Fruit fly (Drosophila melanogaster): ENCODE measurements around the gene CG43392.

CG43392 gene

dm6 chr3L:22028225-22028624 lies 1.3 kb downstream of the CG43392 start, which contains the start of gene CG7140:
Gene CG7140, minus strand, starts transcription at chr3L:22028325.
- TF ChIP-seq ttk (optimal IDR thresholded peaks at IDR 0.05) (no peak), psq (optimal IDR thresholded peaks at IDR 0.05) (no peak), Sin3A (optimal IDR thresholded peaks at IDR 0.05) (no peak), h (optimal IDR thresholded peaks at IDR 0.05) (no peak), Myc (optimal IDR thresholded peaks at IDR 0.05) (no peak), insv (optimal IDR thresholded peaks at IDR 0.05) (no peak)

- TF ChIP-seq psq (optimal IDR thresholded peaks at IDR 0.05) (no peak), insv (optimal IDR thresholded peaks at IDR 0.05) (no peak)
Observed at dm6 chr3L:22006107-22006506, 23.5 kb downstream of the CG43392 start.

DNA sequence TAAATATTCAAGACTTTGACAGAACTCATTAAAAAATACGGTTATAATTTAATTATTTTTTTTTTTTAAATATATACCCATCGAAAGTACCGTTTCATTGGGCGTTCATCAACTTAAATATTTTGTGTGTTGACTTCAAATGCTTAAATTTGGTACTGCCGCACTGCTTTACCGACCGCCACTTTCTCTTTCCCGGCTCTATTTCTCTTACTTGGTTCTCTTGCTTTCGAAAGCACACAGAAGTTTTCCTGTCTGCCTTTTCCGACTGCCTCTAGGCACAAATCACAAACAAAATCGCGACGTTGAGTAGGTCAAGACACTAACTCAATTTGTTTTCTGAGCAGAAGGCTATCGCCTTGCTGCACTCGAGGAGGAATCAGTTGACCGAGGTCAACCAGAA lies 35.6 kb downstream of the CG43392 start:
- TF ChIP-seq Myc (optimal IDR thresholded peaks at IDR 0.05) (no peak), psq (optimal IDR thresholded peaks at IDR 0.05) (no peak), ttk (optimal IDR thresholded peaks at IDR 0.05) (no peak), h (optimal IDR thresholded peaks at IDR 0.05) (no peak), insv (optimal IDR thresholded peaks at IDR 0.05) (no peak), Sin3A (optimal IDR thresholded peaks at IDR 0.05) (no peak)

DNA sequence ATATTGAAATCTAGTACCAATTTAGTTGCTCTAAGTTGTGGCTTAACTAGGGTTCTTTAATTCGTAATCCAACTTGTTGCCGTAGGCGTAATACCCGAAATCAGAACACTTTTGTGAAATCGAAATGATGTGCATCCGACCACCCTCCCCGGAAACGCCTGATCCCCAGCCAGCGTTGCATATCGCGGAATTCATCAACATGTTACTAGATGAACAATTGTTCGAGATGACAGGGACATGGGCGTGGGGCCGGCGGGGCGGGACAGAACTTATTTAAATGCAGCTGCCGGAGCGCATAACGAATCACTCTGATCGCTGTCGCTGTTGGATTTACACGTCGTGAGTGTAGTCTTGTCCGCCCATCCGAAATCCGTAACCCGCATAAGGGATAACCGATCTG lies 44.7 kb downstream of the CG43392 start, which contains the start of gene Act79B:
Gene Act79B, plus strand, starts transcription at position 301 of the 400 bp plus-strand sequence.
- TF ChIP-seq psq (optimal IDR thresholded peaks at IDR 0.05) (no peak), insv (optimal IDR thresholded peaks at IDR 0.05) (no peak), Sin3A (optimal IDR thresholded peaks at IDR 0.05) (no peak), ttk (optimal IDR thresholded peaks at IDR 0.05) (no peak), Myc (optimal IDR thresholded peaks at IDR 0.05) (no peak)

dm6 chr3L:21979789-21980188 lies 49.8 kb downstream of the CG43392 start:
- TF ChIP-seq h (optimal IDR thresholded peaks at IDR 0.05) (no peak), Myc (optimal IDR thresholded peaks at IDR 0.05) (no peak), Sin3A (optimal IDR thresholded peaks at IDR 0.05) (no peak), ttk (optimal IDR thresholded peaks at IDR 0.05) (no peak), psq (optimal IDR thresholded peaks at IDR 0.05) (no peak), insv (optimal IDR thresholded peaks at IDR 0.05) (no peak)

Data from Kc167 (cell line).